Fruit fly (Drosophila melanogaster) whole organism, embryonic: ENCODE measurements around the gene Fbxl7.
A peak's percentile ranks its signal among the peaks of the same experiment; 100 is the strongest.

Source experiments
- Aef1 ChIP-seq: fragments of 200-800 bp; sonication (Bioruptor generic); IDR thresholded peaks from 3 replicates; pipeline ENCODE4 v1.3.6; 2022; ENCODE audit warnings: missing biosample characterization, missing genetic modification characterization
- B-H1 ChIP-seq: fragments of 200-800 bp; sonication (Bioruptor generic); IDR thresholded peaks from 3 replicates; pipeline ENCODE4 v1.3.6; 2022; ENCODE audit warnings: missing biosample characterization, missing genetic modification characterization
- BtbVII ChIP-seq: fragments of 200-800 bp; sonication (Bioruptor generic); optimal IDR thresholded peaks from 3 replicates; lab custom pipeline; 2017; ENCODE audit warnings: missing biosample characterization, mild to moderate bottlenecking, missing genetic modification characterization
- CG10274 ChIP-seq: fragments of 200-800 bp; sonication (Bioruptor generic); optimal IDR thresholded peaks from 3 replicates; lab custom pipeline; 2017; ENCODE audit warnings: missing biosample characterization, mild to moderate bottlenecking, missing genetic modification characterization
- CG11085 ChIP-seq: fragments of 200-800 bp; sonication (Bioruptor generic); IDR thresholded peaks from 2 replicates; pipeline ENCODE4 v1.3.6; 2022; ENCODE audit warnings: missing biosample characterization, missing genetic modification characterization
- CG11456 ChIP-seq: fragments of 200-800 bp; sonication (Bioruptor generic); IDR thresholded peaks from 3 replicates; pipeline ENCODE4 v1.3.6; 2022; ENCODE audit warnings: missing biosample characterization, missing genetic modification characterization
- CG12219 ChIP-seq: fragments of 200-800 bp; sonication (Bioruptor generic); optimal IDR thresholded peaks from 3 replicates; lab custom pipeline; 2018; ENCODE audit warnings: missing biosample characterization, mild to moderate bottlenecking, missing genetic modification characterization
- CG1233 ChIP-seq: fragments of 200-800 bp; sonication (Bioruptor generic); optimal IDR thresholded peaks from 4 replicates; lab custom pipeline; 2018; ENCODE audit warnings: missing biosample characterization, mild to moderate bottlenecking, missing genetic modification characterization
- CG13624 ChIP-seq: fragments of 200-800 bp; sonication (Bioruptor generic); optimal IDR thresholded peaks from 2 replicates; lab custom pipeline; 2016; ENCODE audit warnings: missing biosample characterization, missing genetic modification characterization
- CG14965 ChIP-seq: fragments of 200-800 bp; sonication (Bioruptor generic); optimal IDR thresholded peaks from 2 replicates; lab custom pipeline; 2016; ENCODE audit warnings: missing biosample characterization, missing genetic modification characterization, borderline replicate concordance
- CG1647 ChIP-seq: fragments of 200-800 bp; sonication (Bioruptor generic); optimal IDR thresholded peaks from 3 replicates; lab custom pipeline; 2016; ENCODE audit warnings: missing biosample characterization, missing genetic modification characterization
- CG17328 ChIP-seq: fragments of 200-800 bp; sonication (Bioruptor generic); IDR thresholded peaks from 2 replicates; pipeline ENCODE4 v1.3.6; 2022; ENCODE audit warnings: missing biosample characterization, missing genetic modification characterization
- CG17612 ChIP-seq: fragments of 200-800 bp; sonication (Bioruptor generic); IDR thresholded peaks from 2 replicates; pipeline ENCODE4 v1.3.6; 2022; ENCODE audit warnings: missing biosample characterization, missing genetic modification characterization
- CG18476 ChIP-seq: fragments of 200-800 bp; sonication (Bioruptor generic); optimal IDR thresholded peaks from 2 replicates; lab custom pipeline; 2016; ENCODE audit warnings: missing biosample characterization, mild to moderate bottlenecking, missing genetic modification characterization
- CG30403 ChIP-seq: fragments of 200-800 bp; sonication (Bioruptor generic); optimal IDR thresholded peaks from 3 replicates; lab custom pipeline; 2016; ENCODE audit warnings: missing biosample characterization, missing genetic modification characterization
- CG3995 ChIP-seq: fragments of 200-800 bp; sonication (Bioruptor generic); optimal IDR thresholded peaks from 3 replicates; lab custom pipeline; 2016; ENCODE audit warnings: missing biosample characterization, missing genetic modification characterization
- CG6765 ChIP-seq: fragments of 200-800 bp; sonication (Bioruptor generic); optimal IDR thresholded peaks from 3 replicates; lab custom pipeline; 2017; ENCODE audit warnings: missing biosample characterization, mild to moderate bottlenecking, missing genetic modification characterization
- CG7786 ChIP-seq: fragments of 200-800 bp; sonication (Bioruptor generic); optimal IDR thresholded peaks from 2 replicates; lab custom pipeline; 2016; ENCODE audit warnings: missing biosample characterization, missing genetic modification characterization
- CG8089 ChIP-seq: fragments of 200-800 bp; sonication (Bioruptor generic); optimal IDR thresholded peaks from 3 replicates; lab custom pipeline; 2016; ENCODE audit warnings: missing biosample characterization, missing genetic modification characterization
- CG9215 ChIP-seq: fragments of 200-800 bp; sonication (Bioruptor generic); IDR thresholded peaks from 2 replicates; pipeline ENCODE4 v1.3.6; 2022; ENCODE audit warnings: missing biosample characterization, missing genetic modification characterization
- CoRest ChIP-seq: fragments of 200-800 bp; sonication (Bioruptor generic); optimal IDR thresholded peaks from 3 replicates; lab custom pipeline; 2018; ENCODE audit warnings: missing biosample characterization, mild to moderate bottlenecking, missing genetic modification characterization, moderate library complexity
- Doc3 ChIP-seq: fragments of 200-800 bp; sonication (Bioruptor generic); IDR thresholded peaks from 3 replicates; pipeline ENCODE4 v1.3.6; 2022; ENCODE audit warnings: missing biosample characterization, missing genetic modification characterization; ENCODE audit not compliant: partially characterized antibody
- Ets65A ChIP-seq: fragments of 200-800 bp; sonication (Bioruptor generic); peaks from one replicate; lab custom pipeline; 2016; ENCODE audit warnings: missing biosample characterization, missing genetic modification characterization
- Ets97D ChIP-seq: fragments of 200-800 bp; sonication (Bioruptor generic); optimal IDR thresholded peaks from 3 replicates; lab custom pipeline; 2016; ENCODE audit warnings: missing biosample characterization, missing genetic modification characterization
- Gsc ChIP-seq: fragments of 200-800 bp; sonication (Bioruptor generic); IDR thresholded peaks from 2 replicates; pipeline ENCODE4 v1.3.6; 2022; ENCODE audit warnings: missing biosample characterization, missing genetic modification characterization
- HmgZ ChIP-seq: fragments of 200-800 bp; sonication (Bioruptor generic); optimal IDR thresholded peaks from 2 replicates; lab custom pipeline; 2018; ENCODE audit warnings: missing biosample characterization, mild to moderate bottlenecking, missing genetic modification characterization
- Hr39 ChIP-seq: fragments of >200 bp; optimal IDR thresholded peaks from 2 replicates; lab custom pipeline; 2017
- NC2β ChIP-seq: fragments of 200-800 bp; sonication (Bioruptor generic); optimal IDR thresholded peaks from 2 replicates; lab custom pipeline; 2016; ENCODE audit warnings: missing biosample characterization, missing genetic modification characterization
- Oli ChIP-seq: fragments of 200-800 bp; sonication (Bioruptor generic); optimal IDR thresholded peaks from 2 replicates; lab custom pipeline; 2018; ENCODE audit warnings: missing biosample characterization, mild to moderate bottlenecking, missing genetic modification characterization, moderate library complexity
- Sox102F ChIP-seq: fragments of 200-800 bp; sonication (Bioruptor generic); optimal IDR thresholded peaks from 2 replicates; lab custom pipeline; 2018; ENCODE audit warnings: missing biosample characterization, mild to moderate bottlenecking, missing genetic modification characterization, moderate library complexity
- Taf1 ChIP-seq: fragments of 200-800 bp; sonication (Bioruptor generic); IDR thresholded peaks from 2 replicates; pipeline ENCODE4 v1.3.6; 2022; ENCODE audit warnings: missing biosample characterization, missing genetic modification characterization
- ap ChIP-seq: fragments of 200-800 bp; sonication (Bioruptor generic); IDR thresholded peaks from 2 replicates; pipeline ENCODE4 v1.3.6; 2022; ENCODE audit warnings: missing biosample characterization, missing genetic modification characterization
- br ChIP-seq: fragments of >200 bp; optimal IDR thresholded peaks from 2 replicates; lab custom pipeline; 2017
- cato ChIP-seq: fragments of 200-800 bp; sonication (Bioruptor generic); optimal IDR thresholded peaks from 2 replicates; lab custom pipeline; 2016; ENCODE audit warnings: missing biosample characterization, missing genetic modification characterization, borderline replicate concordance
- chinmo ChIP-seq: fragments of 200-800 bp; sonication (Bioruptor generic); IDR thresholded peaks from 4 replicates; pipeline ENCODE4 v1.3.6; 2022; ENCODE audit warnings: missing biosample characterization, missing genetic modification characterization; ENCODE audit not compliant: partially characterized antibody
- ewg ChIP-seq: fragments of 200-800 bp; sonication (Bioruptor generic); optimal IDR thresholded peaks from 3 replicates; lab custom pipeline; 2017; ENCODE audit warnings: mild to moderate bottlenecking, missing biosample characterization, missing genetic modification reagents, missing genetic modification characterization
- gcm ChIP-seq: fragments of 200-800 bp; sonication (Bioruptor generic); optimal IDR thresholded peaks from 2 replicates; lab custom pipeline; 2019; ENCODE audit warnings: missing biosample characterization, mild to moderate bottlenecking, missing genetic modification characterization, moderate library complexity
- grau ChIP-seq: fragments of 200-800 bp; optimal IDR thresholded peaks from 3 replicates; lab custom pipeline; 2019; ENCODE audit warnings: missing biosample characterization, mild to moderate bottlenecking, missing genetic modification characterization, moderate library complexity
- gt ChIP-seq: fragments of 200-800 bp; sonication (Bioruptor generic); IDR thresholded peaks from 2 replicates; pipeline ENCODE4 v1.3.6; 2022; ENCODE audit warnings: missing biosample characterization, missing genetic modification characterization
- h ChIP-seq: fragments of >200 bp; optimal IDR thresholded peaks from 2 replicates; lab custom pipeline; 2017
- jing ChIP-seq: fragments of 200-800 bp; sonication (Bioruptor generic); optimal IDR thresholded peaks from 2 replicates; lab custom pipeline; 2018; ENCODE audit warnings: missing biosample characterization, mild to moderate bottlenecking, missing genetic modification characterization
- klu ChIP-seq: fragments of 200-800 bp; sonication (Bioruptor generic); IDR thresholded peaks from 2 replicates; pipeline ENCODE4 v1.3.6; 2022; ENCODE audit warnings: missing biosample characterization, missing genetic modification characterization
- knrl ChIP-seq: fragments of 200-800 bp; sonication (Bioruptor generic); IDR thresholded peaks from 3 replicates; pipeline ENCODE4 v1.3.6; 2022; ENCODE audit warnings: missing biosample characterization, missing genetic modification characterization; ENCODE audit not compliant: partially characterized antibody
- lab ChIP-seq: fragments of 200-800 bp; sonication (Bioruptor generic); optimal IDR thresholded peaks from 3 replicates; lab custom pipeline; 2017; ENCODE audit warnings: missing biosample characterization, missing genetic modification characterization, mild to moderate bottlenecking, moderate library complexity, missing genetic modification reagents
- lbe ChIP-seq: fragments of 200-800 bp; sonication (Bioruptor generic); optimal IDR thresholded peaks from 2 replicates; lab custom pipeline; 2016; ENCODE audit warnings: missing biosample characterization, mild to moderate bottlenecking, missing genetic modification characterization
- mld ChIP-seq: fragments of 200-800 bp; sonication (Bioruptor generic); IDR thresholded peaks from 3 replicates; pipeline ENCODE4 v1.3.6; 2022; ENCODE audit warnings: missing biosample characterization, missing genetic modification characterization; ENCODE audit not compliant: partially characterized antibody
- pzg ChIP-seq: fragments of 200-800 bp; sonication (Bioruptor generic); optimal IDR thresholded peaks from 3 replicates; lab custom pipeline; 2018; ENCODE audit warnings: missing biosample characterization, mild to moderate bottlenecking, missing genetic modification characterization, moderate library complexity
- rib ChIP-seq: fragments of 200-800 bp; sonication (Bioruptor generic); IDR thresholded peaks from 2 replicates; pipeline ENCODE4 v1.3.6; 2022; ENCODE audit warnings: missing biosample characterization, missing genetic modification characterization
- tap ChIP-seq: fragments of 200-800 bp; optimal IDR thresholded peaks from 3 replicates; lab custom pipeline; 2019; ENCODE audit warnings: missing biosample characterization, mild to moderate bottlenecking, missing genetic modification characterization, moderate library complexity
- tin ChIP-seq: fragments of 200-800 bp; sonication (Bioruptor generic); optimal IDR thresholded peaks from 3 replicates; lab custom pipeline; 2016; ENCODE audit warnings: missing biosample characterization, missing genetic modification characterization
- tna ChIP-seq: fragments of 200-800 bp; sonication (Bioruptor generic); IDR thresholded peaks from 2 replicates; pipeline ENCODE4 v1.3.6; 2022; ENCODE audit warnings: missing biosample characterization, missing genetic modification characterization; ENCODE audit not compliant: partially characterized antibody
- tup ChIP-seq: fragments of 200-800 bp; sonication (Bioruptor generic); optimal IDR thresholded peaks from 2 replicates; lab custom pipeline; 2016; ENCODE audit warnings: missing biosample characterization, mild to moderate bottlenecking, missing genetic modification characterization, moderate library complexity

Fbxl7 gene

dm6 chr3R:15933609-15934232 lies 13.0 kb downstream of the Fbxl7 start, which contains the start of the genes CG5478 and blp (continued):
- TF ChIP-seq CG6765 (GFP tag; lab: Kevin White, UChicago) (no peak), tap (tag; lab: Kevin White, UChicago) (no peak), lab (no peak), CG11085 (GFP tag; lab: Robert Waterston, UW) (no peak), knrl (GFP tag; lab: Robert Waterston, UW) (peak; percentile 78), grau (tag; lab: Kevin White, UChicago) (no peak), tna (peak; percentile 91), B-H1 (GFP tag; lab: Robert Waterston, UW) (no peak), Ets97D (GFP tag; lab: Kevin White, UChicago) (peak; percentile 10), h (lab: Kevin White, UChicago) (no peak), tin (GFP tag; lab: Kevin White, UChicago) (no peak), CG14965 (GFP tag; lab: Kevin White, UChicago) (no peak), Aef1 (GFP tag; lab: Robert Waterston, UW) (no peak), Sox102F (GFP tag; lab: Kevin White, UChicago) (no peak), pzg (peak; percentile 69), cato (GFP tag; lab: Kevin White, UChicago) (no peak), Ets65A (GFP tag; lab: Kevin White, UChicago) (peak; percentile 3), Oli (no peak), Doc3 (GFP tag; lab: Robert Waterston, UW) (peak; percentile 92), CG17328 (no peak), CG12219 (GFP tag; lab: Kevin White, UChicago) (no peak), Gsc (GFP tag; lab: Robert Waterston, UW) (no peak), CG3995 (GFP tag; lab: Kevin White, UChicago) (peak; percentile 97), CG10274 (no peak), NC2β (no peak), chinmo (GFP tag; lab: Robert Waterston, UW) (peak; percentile 87), CG17612 (GFP tag; lab: Robert Waterston, UW) (no peak), BtbVII (GFP tag; lab: Kevin White, UChicago) (no peak), HmgZ (tag; lab: Kevin White, UChicago) (peak; percentile 42), CG30403 (GFP tag; lab: Kevin White, UChicago) (no peak), tup (GFP tag; lab: Kevin White, UChicago) (no peak), CG7786 (GFP tag; lab: Kevin White, UChicago) (no peak), gcm (GFP tag; lab: Kevin White, UChicago) (no peak), CG1233 (GFP tag; lab: Kevin White, UChicago) (no peak), klu (GFP tag; lab: Robert Waterston, UW) (no peak), CoRest (tag; lab: Kevin White, UChicago) (no peak), gt (GFP tag; lab: Robert Waterston, UW) (no peak), CG8089 (no peak), CG9215 (GFP tag; lab: Robert Waterston, UW) (no peak), CG13624 (GFP tag; lab: Kevin White, UChicago) (no peak), ewg (GFP tag; lab: Kevin White, UChicago) (no peak), br (lab: Kevin White, UChicago) (no peak), lbe (GFP tag; lab: Kevin White, UChicago) (peak; percentile 37), CG18476 (GFP tag; lab: Kevin White, UChicago) (no peak), Hr39 (lab: Kevin White, UChicago) (no peak), mld (peak; percentile 66; the same call in 2 of the 3 replicates), rib (no peak), jing (no peak), CG11456 (no peak), ap (GFP tag; lab: Robert Waterston, UW) (no peak), CG1647 (GFP tag; lab: Kevin White, UChicago) (no peak), Taf1 (GFP tag; lab: Robert Waterston, UW) (no peak)
